Worm (Caenorhabditis elegans) whole organism, L4 larva: Measurements from ENCODE around the gene rimb-1.

Experiments used
- ceh-62 ChIP-seq: sonication (generic microtip); optimal IDR thresholded peaks from 2 replicates; lab custom pipeline; 2017; ENCODE audit warnings: missing biosample characterization, missing genetic modification characterization
- fos-1 ChIP-seq: fragments of 150-350 bp; optimal IDR thresholded peaks from 2 replicates; lab custom pipeline; 2014; ENCODE audit warnings: missing biosample characterization, missing genetic modification characterization
- lin-1 ChIP-seq: fragments of 200-800 bp; sonication (Bioruptor generic); IDR thresholded peaks from 2 replicates; pipeline ENCODE4 v1.3.6; 2022; ENCODE audit warnings: missing genetic modification reagents, missing genetic modification characterization, missing compliant biosample characterization
- lin-15B ChIP-seq: fragments of 150-350 bp; sonication (generic microtip); optimal IDR thresholded peaks from 3 replicates; lab custom pipeline; 2014; ENCODE audit warnings: missing biosample characterization, missing genetic modification characterization
- lsy-2 ChIP-seq, 2 experiments: fragments of 150-350 bp in 1 of 2; sonication (generic microtip) in 1 of 2; optimal IDR thresholded peaks; 2 replicates each; lab custom pipeline; 2014 to 2017; ENCODE audit warnings: missing biosample characterization in 2 of 2, missing genetic modification characterization in 2 of 2
- nhr-11 ChIP-seq: fragments of 150-350 bp; optimal IDR thresholded peaks from 2 replicates; lab custom pipeline; 2014; ENCODE audit warnings: missing biosample characterization, missing genetic modification characterization
- nhr-25 ChIP-seq: sonication (generic microtip); optimal IDR thresholded peaks from 2 replicates; lab custom pipeline; 2017; ENCODE audit warnings: missing genetic modification characterization, mild to moderate bottlenecking, missing compliant biosample characterization, antibody characterized with exemption, moderate library complexity, borderline replicate concordance; ENCODE audit not compliant: insufficient read depth
- nhr-28 ChIP-seq: fragments of 150-350 bp; optimal IDR thresholded peaks from 2 replicates; lab custom pipeline; 2014; ENCODE audit warnings: missing biosample characterization, missing genetic modification characterization
- nhr-6 ChIP-seq: fragments of 150-350 bp; optimal IDR thresholded peaks from 2 replicates; lab custom pipeline; 2014; ENCODE audit warnings: missing biosample characterization, missing genetic modification characterization
- nhr-76 ChIP-seq: fragments of 150-350 bp; optimal IDR thresholded peaks from 2 replicates; lab custom pipeline; 2014; ENCODE audit warnings: missing biosample characterization, missing genetic modification characterization
- pha-4 ChIP-seq, 2 experiments: fragments of 150-350 bp in 1 of 2; fragments of 200-800 bp in 1 of 2; sonication (Bioruptor generic) in 1 of 2; IDR thresholded peaks in 1 of 2; optimal IDR thresholded peaks in 1 of 2; 2 replicates each; pipeline versions ENCODE4 v1.3.6 to Lab custom; 2014 to 2022; ENCODE audit warnings: missing genetic modification characterization in 2 of 2, missing genetic modification reagents in 2 of 2, missing biosample characterization in 1 of 2, missing compliant biosample characterization in 1 of 2
- pqm-1 ChIP-seq: sonication (generic microtip); optimal IDR thresholded peaks from 2 replicates; lab custom pipeline; 2017; ENCODE audit warnings: missing biosample characterization, missing genetic modification characterization
- snpc-4 ChIP-seq: fragments of 150-350 bp; optimal IDR thresholded peaks from 2 replicates; lab custom pipeline; 2014; ENCODE audit warnings: missing biosample characterization, missing genetic modification characterization
- spr-1 ChIP-seq: sonication (generic microtip); optimal IDR thresholded peaks from 2 replicates; lab custom pipeline; 2016; ENCODE audit warnings: mild to moderate bottlenecking, missing genetic modification characterization, missing compliant biosample characterization

- TF ChIP-seq pqm-1 (tag; lab: Kevin White, UChicago) = no peak
- TF ChIP-seq nhr-25 (tag; lab: Kevin White, UChicago) = no peak
- no peak for TF ChIP-seq fos-1 (tag; lab: Kevin White, UChicago)
- no peak for TF ChIP-seq ceh-62
- TF ChIP-seq snpc-4 (tag; lab: Kevin White, UChicago) = no peak
- no peak for TF ChIP-seq nhr-76 (tag; lab: Kevin White, UChicago)
- TF ChIP-seq nhr-11 (tag; lab: Kevin White, UChicago) = no peak
- no peak for TF ChIP-seq lin-1 (GFP tag; lab: Robert Waterston, UW)
- TF ChIP-seq lsy-2 (tag; optimal IDR thresholded peaks at IDR 0.05; lab: Kevin White, UChicago) = no peak
- no peak for TF ChIP-seq nhr-6 (tag; lab: Kevin White, UChicago)
- no peak for TF ChIP-seq pha-4 (GFP tag; IDR thresholded peaks at IDR 0.05; lab: Robert Waterston, UW)
- TF ChIP-seq pha-4 (tag; optimal IDR thresholded peaks at IDR 0.05; lab: Kevin White, UChicago) = no peak
- TF ChIP-seq lin-15B (tag; lab: Kevin White, UChicago) = no peak
- no peak for TF ChIP-seq spr-1 (tag; lab: Kevin White, UChicago)
- TF ChIP-seq nhr-28 (tag; lab: Kevin White, UChicago) = no peak
Observed at ce11 chrIII:1799407-1799806, 11.3 kb downstream of the rimb-1 start.
